Fruit fly (Drosophila melanogaster) S2 (cell line): Measurements from ENCODE around the gene mthl14.

Experiments
- CG8478 ChIP-seq: fragments of >200 bp; optimal IDR thresholded peaks from 2 replicates; lab custom pipeline; 2018
- CTCF ChIP-seq, 2 experiments: fragments of >200 bp; optimal IDR thresholded peaks; 2 replicates each; lab custom pipeline; 2018

dm6 chr3L:262724-263177 lies 15.5 kb downstream of the mthl14 start:
- TF ChIP-seq CTCF (optimal IDR thresholded peaks at IDR 0.05; lab: Kevin White, UChicago) (no peak), CG8478 (lab: Kevin White, UChicago) (no peak)
